Fruit fly (Drosophila melanogaster) whole organism, embryonic: Measurements from ENCODE around the gene Tpst.

Experiments
- Abd-B ChIP-seq: fragments of 200-800 bp; sonication (Bioruptor generic); optimal IDR thresholded peaks from 2 replicates; lab custom pipeline; 2018; ENCODE audit warnings: missing biosample characterization, mild to moderate bottlenecking, missing genetic modification characterization, moderate library complexity
- B-H2 ChIP-seq: fragments of 200-800 bp; sonication (Bioruptor generic); optimal IDR thresholded peaks from 2 replicates; lab custom pipeline; 2018; ENCODE audit warnings: missing biosample characterization, mild to moderate bottlenecking, missing genetic modification characterization
- C15 ChIP-seq: fragments of 200-800 bp; sonication (Bioruptor generic); IDR thresholded peaks from 3 replicates; pipeline ENCODE4 v1.3.6; 2022; ENCODE audit warnings: missing biosample characterization, missing genetic modification characterization
- CG11504 ChIP-seq: fragments of 200-800 bp; sonication (Bioruptor generic); optimal IDR thresholded peaks from 3 replicates; lab custom pipeline; 2019; ENCODE audit warnings: missing biosample characterization, mild to moderate bottlenecking, missing genetic modification characterization, moderate library complexity
- CG11560 ChIP-seq: fragments of 200-800 bp; sonication (Bioruptor generic); IDR thresholded peaks from 3 replicates; pipeline ENCODE4 v1.3.6; 2022; ENCODE audit warnings: missing biosample characterization, missing genetic modification characterization
- CG12104 ChIP-seq: fragments of 200-800 bp; sonication (Bioruptor generic); optimal IDR thresholded peaks from 3 replicates; lab custom pipeline; 2016; ENCODE audit warnings: missing biosample characterization, missing genetic modification characterization
- CG12299 ChIP-seq: fragments of 200-800 bp; sonication (Bioruptor generic); optimal IDR thresholded peaks from 2 replicates; lab custom pipeline; 2018; ENCODE audit warnings: missing biosample characterization, mild to moderate bottlenecking, missing genetic modification characterization
- CG1233 ChIP-seq: fragments of 200-800 bp; sonication (Bioruptor generic); optimal IDR thresholded peaks from 4 replicates; lab custom pipeline; 2018; ENCODE audit warnings: missing biosample characterization, mild to moderate bottlenecking, missing genetic modification characterization
- CG15269 ChIP-seq: fragments of 200-800 bp; sonication (Bioruptor generic); optimal IDR thresholded peaks from 2 replicates; lab custom pipeline; 2018; ENCODE audit warnings: missing biosample characterization, mild to moderate bottlenecking, missing genetic modification characterization, moderate library complexity
- CG17802 ChIP-seq: fragments of 200-800 bp; sonication (Bioruptor generic); optimal IDR thresholded peaks from 2 replicates; lab custom pipeline; 2018; ENCODE audit warnings: missing biosample characterization, mild to moderate bottlenecking, missing genetic modification characterization, moderate library complexity
- CG17912 ChIP-seq: fragments of 200-800 bp; sonication (Bioruptor generic); optimal IDR thresholded peaks from 2 replicates; lab custom pipeline; 2018; ENCODE audit warnings: missing biosample characterization, mild to moderate bottlenecking, missing genetic modification characterization
- CG2712 ChIP-seq: fragments of 200-800 bp; optimal IDR thresholded peaks from 3 replicates; lab custom pipeline; 2019; ENCODE audit warnings: missing biosample characterization, mild to moderate bottlenecking, missing genetic modification characterization, moderate library complexity
- CG3065 ChIP-seq: fragments of 200-800 bp; sonication (Bioruptor generic); optimal IDR thresholded peaks from 2 replicates; lab custom pipeline; 2016; ENCODE audit warnings: missing biosample characterization, missing genetic modification characterization
- CG32532 ChIP-seq: fragments of 200-800 bp; sonication (Bioruptor generic); IDR thresholded peaks from 2 replicates; pipeline ENCODE4 v1.3.6; 2022; ENCODE audit warnings: missing biosample characterization, missing genetic modification characterization
- CG33557 ChIP-seq: fragments of 200-800 bp; sonication (Bioruptor generic); optimal IDR thresholded peaks from 2 replicates; lab custom pipeline; 2019; ENCODE audit warnings: missing biosample characterization, mild to moderate bottlenecking, missing genetic modification characterization, moderate library complexity
- CG3726 ChIP-seq: fragments of 200-800 bp; sonication (Bioruptor generic); IDR thresholded peaks from 3 replicates; pipeline ENCODE4, ENCODE4 v1.3.6; 2022; ENCODE audit warnings: missing biosample characterization, missing genetic modification characterization
- CG3995 ChIP-seq: fragments of 200-800 bp; sonication (Bioruptor generic); optimal IDR thresholded peaks from 3 replicates; lab custom pipeline; 2016; ENCODE audit warnings: missing biosample characterization, missing genetic modification characterization
- CG4282 ChIP-seq: fragments of 200-800 bp; sonication (Bioruptor generic); optimal IDR thresholded peaks from 2 replicates; lab custom pipeline; 2016; ENCODE audit warnings: missing biosample characterization, missing genetic modification characterization
- CG6765 ChIP-seq: fragments of 200-800 bp; sonication (Bioruptor generic); optimal IDR thresholded peaks from 3 replicates; lab custom pipeline; 2017; ENCODE audit warnings: missing biosample characterization, mild to moderate bottlenecking, missing genetic modification characterization
- CG7745 ChIP-seq: fragments of 200-800 bp; sonication (Bioruptor generic); optimal IDR thresholded peaks from 2 replicates; lab custom pipeline; 2018; ENCODE audit warnings: missing biosample characterization, mild to moderate bottlenecking, missing genetic modification characterization, moderate library complexity
- CG8478 ChIP-seq: fragments of >200 bp; optimal IDR thresholded peaks from 2 replicates; lab custom pipeline; 2018
- CG9727 ChIP-seq: fragments of 200-800 bp; sonication (Bioruptor generic); optimal IDR thresholded peaks from 3 replicates; lab custom pipeline; 2017; ENCODE audit warnings: missing biosample characterization, mild to moderate bottlenecking, missing genetic modification characterization
- CG9932 ChIP-seq: fragments of 200-800 bp; sonication (Bioruptor generic); IDR thresholded peaks from 2 replicates; pipeline ENCODE4 v1.3.6; 2022; ENCODE audit warnings: missing biosample characterization, missing genetic modification characterization
- Dbx ChIP-seq: fragments of 200-800 bp; sonication (Bioruptor generic); IDR thresholded peaks from 3 replicates; pipeline ENCODE4 v1.3.6; 2022; ENCODE audit warnings: missing biosample characterization, missing genetic modification characterization
- Fer2 ChIP-seq: fragments of 200-800 bp; sonication (Bioruptor generic); optimal IDR thresholded peaks from 2 replicates; lab custom pipeline; 2018; ENCODE audit warnings: missing biosample characterization, mild to moderate bottlenecking, missing genetic modification characterization, moderate library complexity
- H2.0 ChIP-seq: fragments of 200-800 bp; sonication (Bioruptor generic); IDR thresholded peaks from 2 replicates; pipeline ENCODE4 v1.3.6; 2022; ENCODE audit warnings: missing biosample characterization, missing genetic modification characterization
- HmgZ ChIP-seq: fragments of 200-800 bp; sonication (Bioruptor generic); optimal IDR thresholded peaks from 2 replicates; lab custom pipeline; 2018; ENCODE audit warnings: missing biosample characterization, mild to moderate bottlenecking, missing genetic modification characterization
- MBD-R2 ChIP-seq: fragments of 200-800 bp; sonication (Bioruptor generic); IDR thresholded peaks from 2 replicates; pipeline ENCODE4 v1.3.6; 2022; ENCODE audit warnings: missing biosample characterization, missing genetic modification characterization
- Mes4 ChIP-seq: fragments of 200-800 bp; sonication (Bioruptor generic); optimal IDR thresholded peaks from 2 replicates; lab custom pipeline; 2016; ENCODE audit warnings: missing biosample characterization, missing genetic modification characterization
- Ptx1 ChIP-seq: fragments of 200-800 bp; sonication (Bioruptor generic); IDR thresholded peaks from 2 replicates; pipeline ENCODE4 v1.3.6; 2022; ENCODE audit warnings: missing biosample characterization, missing genetic modification characterization
- Scr ChIP-seq: fragments of 200-800 bp; sonication (Bioruptor generic); IDR thresholded peaks from 2 replicates; pipeline ENCODE4 v1.3.6; 2022; ENCODE audit warnings: missing biosample characterization, missing genetic modification characterization; ENCODE audit not compliant: partially characterized antibody
- chif ChIP-seq, 2 experiments: fragments of 200-800 bp; sonication (Bioruptor generic); optimal IDR thresholded peaks; 3 replicates each; lab custom pipeline; 2016; ENCODE audit warnings: missing biosample characterization in 2 of 2, missing genetic modification characterization in 2 of 2
- cwo ChIP-seq: fragments of 200-800 bp; sonication (Bioruptor generic); optimal IDR thresholded peaks from 3 replicates; lab custom pipeline; 2017; ENCODE audit warnings: missing biosample characterization, missing genetic modification characterization, mild to moderate bottlenecking, moderate library complexity, missing genetic modification reagents
- da ChIP-seq: fragments of 200-800 bp; sonication (Bioruptor generic); optimal IDR thresholded peaks from 2 replicates; lab custom pipeline; 2016; ENCODE audit warnings: missing biosample characterization, missing genetic modification characterization
- dysf ChIP-seq: fragments of 200-800 bp; sonication (Bioruptor generic); IDR thresholded peaks from 3 replicates; pipeline ENCODE4 v1.3.6; 2022; ENCODE audit warnings: missing biosample characterization, missing genetic modification characterization
- en ChIP-seq: fragments of 200-800 bp; sonication (Bioruptor generic); optimal IDR thresholded peaks from 2 replicates; lab custom pipeline; 2016; ENCODE audit warnings: missing biosample characterization, missing genetic modification characterization
- fd96Cb ChIP-seq: fragments of 200-800 bp; sonication (Bioruptor generic); optimal IDR thresholded peaks from 2 replicates; lab custom pipeline; 2018; ENCODE audit warnings: missing biosample characterization, mild to moderate bottlenecking, missing genetic modification characterization, moderate library complexity
- ftz-f1 ChIP-seq: fragments of 200-800 bp; sonication (Bioruptor generic); optimal IDR thresholded peaks from 2 replicates; lab custom pipeline; 2016; ENCODE audit warnings: missing biosample characterization, missing genetic modification characterization
- gce ChIP-seq: fragments of 200-800 bp; sonication (Bioruptor generic); IDR thresholded peaks from 3 replicates; pipeline ENCODE4 v1.3.6; 2022; ENCODE audit warnings: missing biosample characterization, missing genetic modification characterization
- grn ChIP-seq: fragments of 200-800 bp; sonication (Bioruptor generic); optimal IDR thresholded peaks from 3 replicates; lab custom pipeline; 2017; ENCODE audit warnings: missing biosample characterization, missing genetic modification characterization
- h ChIP-seq: fragments of >200 bp; optimal IDR thresholded peaks from 2 replicates; lab custom pipeline; 2017
- hth ChIP-seq: fragments of >200 bp; optimal IDR thresholded peaks from 2 replicates; lab custom pipeline; 2017; ENCODE audit warnings: inconsistent platforms
- klu ChIP-seq: fragments of 200-800 bp; sonication (Bioruptor generic); IDR thresholded peaks from 2 replicates; pipeline ENCODE4 v1.3.6; 2022; ENCODE audit warnings: missing biosample characterization, missing genetic modification characterization
- prd ChIP-seq, 3 experiments: fragments of >200 bp in 2 of 3; fragments of 200-800 bp in 1 of 3; sonication (Bioruptor generic) in 1 of 3; optimal IDR thresholded peaks in 2 of 3; IDR thresholded peaks in 1 of 3; 2 replicates in 2 of 3; 3 replicates in 1 of 3; pipeline versions ENCODE4 v1.3.6 to Lab custom; 2017 to 2022; ENCODE audit warnings: missing biosample characterization in 1 of 3, missing genetic modification characterization in 1 of 3
- salm ChIP-seq: fragments of 200-800 bp; sonication (Bioruptor generic); optimal IDR thresholded peaks from 2 replicates; lab custom pipeline; 2018; ENCODE audit warnings: missing biosample characterization, mild to moderate bottlenecking, missing genetic modification characterization
- sima ChIP-seq: fragments of 200-800 bp; sonication (Bioruptor generic); optimal IDR thresholded peaks from 2 replicates; lab custom pipeline; 2016; ENCODE audit warnings: missing biosample characterization, missing genetic modification characterization
- slp2 ChIP-seq: fragments of 200-800 bp; sonication (Bioruptor generic); optimal IDR thresholded peaks from 2 replicates; lab custom pipeline; 2016; ENCODE audit warnings: missing biosample characterization, missing genetic modification characterization
- tll ChIP-seq, 2 experiments: fragments of 200-800 bp in 1 of 2; fragments of >200 bp in 1 of 2; sonication (Bioruptor generic) in 1 of 2; optimal IDR thresholded peaks; 2 replicates each; lab custom pipeline; 2017 to 2019; ENCODE audit warnings: missing biosample characterization in 2 of 2, missing genetic modification characterization in 2 of 2, mild to moderate bottlenecking in 1 of 2, moderate library complexity in 1 of 2
- tup ChIP-seq: fragments of 200-800 bp; sonication (Bioruptor generic); optimal IDR thresholded peaks from 2 replicates; lab custom pipeline; 2016; ENCODE audit warnings: missing biosample characterization, mild to moderate bottlenecking, missing genetic modification characterization, moderate library complexity
- twi ChIP-seq: fragments of 200-800 bp; optimal IDR thresholded peaks from 2 replicates; lab custom pipeline; 2019; ENCODE audit warnings: missing biosample characterization, mild to moderate bottlenecking, missing genetic modification characterization, moderate library complexity
- zfh1 ChIP-seq: fragments of 200-800 bp; sonication (Bioruptor generic); IDR thresholded peaks from 3 replicates; pipeline ENCODE4 v1.3.6; 2022; ENCODE audit warnings: missing biosample characterization, missing genetic modification characterization
- zfh2 ChIP-seq: fragments of 200-800 bp; sonication (Bioruptor generic); optimal IDR thresholded peaks from 2 replicates; lab custom pipeline; 2016; ENCODE audit warnings: missing biosample characterization, missing genetic modification characterization

Tpst gene

DNA sequence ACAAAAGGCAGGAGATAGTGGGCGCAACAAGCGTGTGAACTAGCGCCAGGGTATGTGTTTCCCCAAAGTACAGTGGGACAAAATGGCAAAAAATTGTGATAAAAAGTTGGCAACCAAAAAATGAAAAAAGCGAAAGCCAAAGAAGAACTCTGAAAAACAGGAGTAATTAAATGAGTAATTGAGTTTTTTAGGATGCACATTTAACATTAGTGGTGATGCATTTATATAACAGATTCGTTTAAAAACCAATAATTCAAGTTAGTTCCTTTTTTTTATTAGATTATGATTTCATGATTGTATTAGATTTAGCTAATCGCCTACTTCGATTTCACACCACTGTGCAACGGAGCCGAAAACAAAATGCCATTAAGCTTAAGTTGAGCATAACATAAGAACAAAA, 8.8 kb downstream of the Tpst start (continued):
- TF ChIP-seq CG9727 (GFP tag; lab: Kevin White, UChicago) (peak; percentile 45), h (lab: Kevin White, UChicago) (no peak), salm (tag; lab: Kevin White, UChicago) (peak; percentile 20), twi (tag; lab: Kevin White, UChicago) (peak; percentile 5), Scr (no peak), Fer2 (no peak), CG33557 (GFP tag; lab: Kevin White, UChicago) (no peak), klu (GFP tag; lab: Robert Waterston, UW) (no peak), H2.0 (GFP tag; lab: Robert Waterston, UW) (no peak), CG12299 (tag; lab: Kevin White, UChicago) (peak; percentile 3), CG15269 (tag; lab: Kevin White, UChicago) (peak; percentile 63), CG3995 (GFP tag; lab: Kevin White, UChicago) (no peak), Mes4 (GFP tag; lab: Kevin White, UChicago) (no peak), dysf (GFP tag; lab: Robert Waterston, UW) (peak; percentile 59), CG1233 (peak; percentile 37), CG2712 (tag; lab: Kevin White, UChicago) (peak; percentile 71), slp2 (GFP tag; lab: Kevin White, UChicago) (no peak), sima (GFP tag; lab: Kevin White, UChicago) (no peak), gce (GFP tag; lab: Robert Waterston, UW) (no peak), CG32532 (GFP tag; lab: Robert Waterston, UW) (peak; percentile 26; the same call in 1 of the 2 replicates), cwo (GFP tag; lab: Kevin White, UChicago) (peak; percentile 24), HmgZ (no peak), tll (GFP tag; optimal IDR thresholded peaks at IDR 0.05; lab: Kevin White, UChicago) (no peak), prd (optimal IDR thresholded peaks at IDR 0.05; lab: Kevin White, UChicago) (no peak), prd (GFP tag; IDR thresholded peaks at IDR 0.05; lab: Robert Waterston, UW) (peak; percentile 50; the same call in 1 of the 3 replicates), CG11560 (tag; lab: Robert Waterston, UW) (no peak), CG3726 (GFP tag; lab: Robert Waterston, UW) (no peak), CG12104 (GFP tag; lab: Kevin White, UChicago) (peak; percentile 9), da (GFP tag; lab: Kevin White, UChicago) (no peak), C15 (GFP tag; lab: Robert Waterston, UW) (no peak), CG11504 (peak; percentile 80), grn (GFP tag; lab: Kevin White, UChicago) (no peak), CG4282 (GFP tag; lab: Kevin White, UChicago) (no peak), Abd-B (peak; percentile 43), fd96Cb (tag; lab: Kevin White, UChicago) (peak; percentile 77), CG17912 (GFP tag; lab: Kevin White, UChicago) (no peak), en (peak; percentile 28), CG9932 (GFP tag; lab: Robert Waterston, UW) (peak; percentile 28; the same call in 1 of the 2 replicates), Dbx (peak; percentile 58; the same call in 2 of the 3 replicates), CG7745 (tag; lab: Kevin White, UChicago) (no peak), zfh1 (GFP tag; lab: Robert Waterston, UW) (peak; percentile 57; the same call in 2 of the 3 replicates), chif (GFP tag; optimal IDR thresholded peaks at IDR 0.05; lab: Kevin White, UChicago) (peak; percentile 48 to 65), tup (GFP tag; lab: Kevin White, UChicago) (no peak), CG6765 (GFP tag; lab: Kevin White, UChicago) (no peak), Ptx1 (GFP tag; lab: Robert Waterston, UW) (peak; percentile 62), ftz-f1 (GFP tag; lab: Kevin White, UChicago) (no peak), hth (no peak), MBD-R2 (GFP tag; lab: Robert Waterston, UW) (no peak), CG8478 (lab: Kevin White, UChicago) (no peak), CG17802 (tag; lab: Kevin White, UChicago) (no peak), B-H2 (GFP tag; lab: Kevin White, UChicago) (no peak), zfh2 (GFP tag; lab: Kevin White, UChicago) (peak; percentile 14), CG3065 (no peak)
